Worm (Caenorhabditis elegans): ENCODE measurements around the gene R03D7.2.
"Not testable (repeated sequence)": the region's sequence is repeated elsewhere in the genome, so short reads cannot be mapped to it uniquely, and the experiment has no call there.

The R03D7.2 gene

DNA sequence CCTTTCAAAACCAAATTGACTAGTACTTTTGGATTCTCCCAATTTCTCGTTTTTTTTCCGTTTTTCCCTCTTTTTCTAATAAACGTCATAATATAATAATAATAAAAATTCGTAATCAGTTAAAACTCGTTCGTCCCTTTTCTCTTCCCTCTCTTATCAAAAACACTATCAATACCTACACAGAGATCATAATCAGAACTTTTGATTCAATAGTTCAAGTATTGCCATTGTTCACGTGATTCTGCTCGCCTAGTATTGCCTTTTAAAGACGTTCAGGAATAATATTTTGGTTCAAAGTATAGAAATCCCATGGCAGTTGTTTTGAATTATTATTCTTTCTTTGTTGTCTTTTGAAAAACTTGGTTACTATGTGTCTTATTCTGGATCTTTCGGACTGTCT, 10.3 kb downstream of the R03D7.2 start (continued):
- TF ChIP-seq F37D6.2 (tag; optimal IDR thresholded peaks at IDR 0.05) (no peak), daf-19 (GFP tag; conservative IDR thresholded peaks at IDR 0.05) (no peak), dmd-6 (GFP tag; IDR thresholded peaks at IDR 0.05) (peak; percentile 89), zfp-3 (GFP tag; conservative IDR thresholded peaks at IDR 0.05) (no peak), lim-7 (GFP tag; IDR thresholded peaks at IDR 0.05) (no peak), madf-9 (GFP tag; conservative IDR thresholded peaks at IDR 0.05) (no peak), jun-1 (tag; optimal IDR thresholded peaks at IDR 0.05) (no peak), nhr-76 (tag; optimal IDR thresholded peaks at IDR 0.05) (no peak), aha-1 (tag) (peak; percentile 83), F26F4.8 (GFP tag; conservative IDR thresholded peaks at IDR 0.05) (no peak), mep-1 (tag; optimal IDR thresholded peaks at IDR 0.05) (peak; percentile 63), mxl-2 (GFP tag; conservative IDR thresholded peaks at IDR 0.05) (no peak), ceh-82 (tag; optimal IDR thresholded peaks at IDR 0.05) (no peak), Y48G9A.11 (GFP tag; IDR thresholded peaks at IDR 0.05) (no peak), spr-3 (GFP tag; optimal IDR thresholded peaks at IDR 0.05) (no peak), php-3 (GFP tag; IDR thresholded peaks at IDR 0.05) (peak; percentile 91), arid-1 (GFP tag; conservative IDR thresholded peaks at IDR 0.05) (no peak), mes-2 (tag; optimal IDR thresholded peaks at IDR 0.05; ENCODE audit: poor library complexity, severe bottlenecking) (no peak)

DNA sequence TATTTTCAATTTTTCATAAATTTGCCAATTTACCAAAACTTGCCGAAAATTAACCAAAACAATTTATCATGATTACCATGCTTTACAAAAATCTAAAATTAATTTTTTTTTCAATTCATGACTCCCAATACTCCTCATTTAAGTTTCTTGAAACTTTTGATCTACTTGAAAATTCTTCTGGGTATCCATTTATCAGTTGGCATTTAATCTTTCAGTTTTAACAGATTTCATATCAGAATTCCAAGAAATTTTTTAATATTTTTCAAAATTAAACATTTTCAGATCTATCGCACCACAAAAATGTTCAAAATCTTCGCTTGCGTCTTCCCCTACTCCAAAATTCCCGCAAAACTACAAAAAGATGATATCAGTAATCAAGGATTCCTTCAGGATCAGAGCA, 11.0 kb downstream of the R03D7.2 start, which contains the start of gene Y19D2B.2:
TSS of gene Y19D2B.2 (plus strand) at position 301 of the 400 bp plus-strand sequence.
- TF ChIP-seq aha-1 (tag) (peak; percentile 13), dpl-1 (GFP tag; optimal IDR thresholded peaks at IDR 0.05) (no peak)

DNA sequence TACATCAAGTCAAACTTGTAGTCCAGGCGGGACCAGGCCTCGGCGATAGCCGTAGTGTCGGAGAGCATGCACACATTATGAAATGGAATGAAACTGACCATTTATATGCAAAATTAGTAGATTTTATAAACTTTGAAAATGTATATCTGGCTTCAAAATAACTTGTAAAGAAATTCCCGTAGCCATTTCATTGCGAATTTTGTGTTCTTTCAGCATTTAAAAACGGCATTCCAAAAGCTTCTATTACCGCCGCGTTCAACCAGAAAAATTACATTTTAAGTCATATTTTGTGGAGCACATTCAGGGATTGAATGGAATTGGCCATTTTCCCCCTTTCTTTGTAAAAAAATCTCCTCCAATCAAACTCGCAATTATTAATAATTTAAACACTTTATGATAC, 12.1 kb downstream of the R03D7.2 start, which contains the start of gene Y19D2B.1:
TSS of gene Y19D2B.1 (minus strand) at position 101 of the 400 bp plus-strand sequence.
- not testable (repeated sequence) for TF ChIP-seq cey-2 (tag; optimal IDR thresholded peaks at IDR 0.05; ENCODE audit: borderline replicate concordance, insufficient read depth); lin-15B (tag; optimal IDR thresholded peaks at IDR 0.05); unc-39 (tag; optimal IDR thresholded peaks at IDR 0.05)

DNA sequence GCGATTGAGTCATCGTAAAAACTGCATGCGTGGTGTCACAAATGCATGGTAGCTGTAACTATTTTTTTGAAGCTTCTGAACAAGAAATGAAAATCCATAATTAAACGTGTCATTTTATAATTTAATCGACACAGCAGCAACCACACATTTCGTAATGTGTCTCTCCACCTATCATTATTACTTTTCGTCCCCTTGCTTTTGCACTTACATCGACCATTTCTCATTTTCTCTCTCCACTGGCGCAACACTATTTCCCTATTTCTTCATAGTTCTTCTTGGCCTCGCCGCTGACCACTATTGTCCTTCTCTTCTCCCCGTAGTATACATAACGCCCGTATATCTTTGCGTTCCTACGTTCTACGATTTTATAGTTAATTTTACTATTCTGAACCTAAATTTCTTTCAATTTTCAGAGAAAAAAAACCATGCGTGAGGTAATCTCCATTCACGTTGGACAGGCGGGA, 16.7 kb downstream of the R03D7.2 start, which contains the start of gene tba-4:
TSS of gene tba-4 (plus strand) at position 414 of the 464 bp plus-strand sequence.
- TF ChIP-seq pqm-1 (tag; optimal IDR thresholded peaks at IDR 0.05): peak; percentile 79
- TF ChIP-seq nhr-28 (tag; optimal IDR thresholded peaks at IDR 0.05): peak; percentile 86
- peak; percentile 3 for TF ChIP-seq nhr-6 (tag; optimal IDR thresholded peaks at IDR 0.05)
- TF ChIP-seq lin-39 (tag; optimal IDR thresholded peaks at IDR 0.05): no peak
- TF ChIP-seq hlh-11 (tag; optimal IDR thresholded peaks at IDR 0.05): peak; percentile 30
- TF ChIP-seq lir-3 (tag; optimal IDR thresholded peaks at IDR 0.05): no peak
- TF ChIP-seq daf-16 (GFP tag; optimal IDR thresholded peaks at IDR 0.05): no peak
- TF ChIP-seq daf-16 (tag; optimal IDR thresholded peaks at IDR 0.05): peak; percentile 55

DNA sequence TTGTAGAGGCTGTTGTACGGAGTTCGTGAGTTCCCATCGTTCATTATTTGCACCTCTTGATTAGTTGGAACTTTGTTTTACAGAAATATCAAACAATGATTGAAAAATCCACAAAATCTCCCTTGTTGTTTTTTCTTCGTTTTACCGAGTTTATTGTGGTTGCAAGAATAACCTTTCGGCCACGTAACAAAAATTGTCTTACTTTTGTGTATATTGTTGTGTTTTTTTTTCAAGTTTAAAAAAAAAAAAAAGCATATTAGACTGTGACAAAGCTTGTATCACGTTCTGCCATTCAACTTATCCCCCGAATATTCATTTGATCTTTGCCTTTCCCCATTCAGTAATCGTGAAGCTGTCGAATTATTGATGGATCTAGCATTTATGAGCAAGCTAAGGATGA, 17.8 kb downstream of the R03D7.2 start, which contains the start of gene F44F4.10:
TSS of gene F44F4.10 (minus strand) at position 101 of the 400 bp plus-strand sequence.
- TF ChIP-seq unc-62 (GFP tag; optimal IDR thresholded peaks at IDR 0.05 in 1 of 2): peak in 1 of 2 experiments; percentile 48
- TF ChIP-seq unc-62 (tag; optimal IDR thresholded peaks at IDR 0.05): no peak
- no peak for TF ChIP-seq pha-4 (GFP tag; IDR thresholded peaks at IDR 0.05)
- TF ChIP-seq pha-4 (tag; optimal IDR thresholded peaks at IDR 0.05): no peak
- TF ChIP-seq F37D6.2 (tag; optimal IDR thresholded peaks at IDR 0.05): no peak
